Worm (Caenorhabditis elegans) whole organism, L4/young adult: ENCODE data around the gene ZK643.6.

ENCODE experiments used
- dao-5 ChIP-seq: sonication (generic microtip); optimal IDR thresholded peaks from 2 replicates; lab custom pipeline; 2016; ENCODE audit warnings: missing genotype, missing genetic modification characterization, moderate library complexity, missing compliant biosample characterization
- him-1 ChIP-seq: sonication (generic microtip); optimal IDR thresholded peaks from 2 replicates; lab custom pipeline; 2016; ENCODE audit warnings: missing genotype, missing genetic modification reagents, missing genetic modification characterization, missing compliant biosample characterization

DNA sequence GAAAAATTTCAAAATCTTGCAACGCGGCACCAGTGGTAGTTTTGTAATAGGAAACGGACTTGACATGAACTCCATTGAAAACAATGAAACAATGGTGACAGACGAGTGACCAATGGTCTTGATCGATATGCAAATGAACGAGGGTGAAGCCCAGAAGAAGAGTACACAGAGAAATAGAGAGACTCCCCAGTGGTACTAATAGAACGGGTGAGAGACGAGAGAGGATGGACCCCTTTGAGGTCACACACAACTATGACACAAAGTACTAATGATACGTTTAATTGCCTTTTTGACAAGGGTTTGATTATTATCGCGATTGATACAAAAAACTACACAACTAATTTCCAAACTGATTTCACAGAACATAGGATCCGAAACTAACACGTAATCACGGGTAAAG is 49.5 kb upstream of the ZK643.6 start, which contains the start of gene F59B2.8:
- TF ChIP-seq him-1 (tag; lab: Kevin White, UChicago) (no peak), dao-5 (tag; lab: Kevin White, UChicago) (no peak)
